Worm (Caenorhabditis elegans) whole organism, L4/young adult: ENCODE data around the gene F53F4.2.
A peak's percentile ranks its signal among the peaks of the same experiment; 100 is the strongest.

Experiments
- W03F9.2 ChIP-seq: fragments of 150-350 bp; optimal IDR thresholded peaks from 2 replicates; lab custom pipeline; 2014; ENCODE audit warnings: missing biosample characterization, missing genetic modification characterization
- him-1 ChIP-seq: sonication (generic microtip); optimal IDR thresholded peaks from 2 replicates; lab custom pipeline; 2016; ENCODE audit warnings: missing genotype, missing genetic modification reagents, missing genetic modification characterization, missing compliant biosample characterization

- TF ChIP-seq him-1 (tag; lab: Kevin White, UChicago) (no peak), W03F9.2 (tag; lab: Kevin White, UChicago) (peak; percentile 83)
Measured at ce11 chrV:13568533-13568932, 20.9 kb downstream of the F53F4.2 start, which contains the start of the genes nuaf-1 and bir-2.
